Worm (Caenorhabditis elegans) whole organism, early embryonic: ENCODE measurements around the gene bath-38.
A peak's percentile ranks its signal among the peaks of the same experiment; 100 is the strongest.

ENCODE experiments used
- B0310.2 ChIP-seq: sonication (generic microtip); optimal IDR thresholded peaks from 2 replicates; lab custom pipeline; 2016; ENCODE audit warnings: mild to moderate bottlenecking, missing genetic modification characterization, missing compliant biosample characterization
- F13C5.2 ChIP-seq: sonication (generic microtip); optimal IDR thresholded peaks from 2 replicates; lab custom pipeline; 2017; ENCODE audit warnings: mild to moderate bottlenecking, missing genetic modification characterization, inconsistent platforms, missing compliant biosample characterization
- aly-1 ChIP-seq: sonication (generic microtip); optimal IDR thresholded peaks from 2 replicates; lab custom pipeline; 2016; ENCODE audit warnings: missing genetic modification characterization, missing compliant biosample characterization
- ama-1 ChIP-seq: fragments of 150-350 bp; optimal IDR thresholded peaks from 2 replicates; lab custom pipeline; 2014
- ceh-13 ChIP-seq: fragments of 200-800 bp; sonication (Bioruptor generic); optimal IDR thresholded peaks from 2 replicates; lab custom pipeline; 2018; ENCODE audit warnings: mild to moderate bottlenecking, missing genetic modification characterization, missing compliant biosample characterization
- ceh-36 ChIP-seq: sonication (generic microtip); optimal IDR thresholded peaks from 2 replicates; lab custom pipeline; 2016; ENCODE audit warnings: missing genetic modification characterization, inconsistent platforms, missing compliant biosample characterization
- ets-7 ChIP-seq: sonication (generic microtip); optimal IDR thresholded peaks from 2 replicates; lab custom pipeline; 2016; ENCODE audit warnings: missing genotype, missing genetic modification characterization, missing compliant biosample characterization
- flt-1 ChIP-seq: fragments of 200-800 bp; sonication (Bioruptor generic); IDR thresholded peaks from 2 replicates; pipeline ENCODE4 v1.3.6; 2022; ENCODE audit warnings: missing genetic modification characterization, missing compliant biosample characterization
- hmbx-1 ChIP-seq: sonication (generic microtip); optimal IDR thresholded peaks from 2 replicates; lab custom pipeline; 2016; ENCODE audit warnings: mild to moderate bottlenecking, missing genetic modification characterization, missing compliant biosample characterization
- hmg-4 ChIP-seq: fragments of 200-800 bp; sonication (Bioruptor generic); optimal IDR thresholded peaks from 2 replicates; lab custom pipeline; 2018; ENCODE audit warnings: mild to moderate bottlenecking, missing genetic modification characterization, missing compliant biosample characterization
- hnd-1 ChIP-seq: sonication (generic microtip); optimal IDR thresholded peaks from 2 replicates; lab custom pipeline; 2016; ENCODE audit warnings: missing genetic modification characterization, missing compliant biosample characterization
- pes-1 ChIP-seq: fragments of 200-800 bp; sonication (Bioruptor generic); IDR thresholded peaks from 2 replicates; pipeline ENCODE4 v1.3.6; 2022; ENCODE audit warnings: missing genetic modification reagents, missing genetic modification characterization, missing compliant biosample characterization
- scrt-1 ChIP-seq: fragments of 200-800 bp; sonication (Bioruptor generic); IDR thresholded peaks from 2 replicates; pipeline ENCODE4 v1.3.6; 2022; ENCODE audit warnings: missing genetic modification characterization, missing compliant biosample characterization
- sea-1 ChIP-seq: fragments of 200-800 bp; sonication (Bioruptor generic); conservative IDR thresholded peaks from 2 replicates; pipeline ENCODE4 v1.3.6; 2022; ENCODE audit warnings: missing genetic modification characterization, missing compliant biosample characterization
- tbx-11 ChIP-seq: fragments of 200-800 bp; sonication (Bioruptor generic); IDR thresholded peaks from 2 replicates; pipeline ENCODE4 v1.3.6; 2022; ENCODE audit warnings: missing genetic modification characterization, missing compliant biosample characterization
- tbx-37 ChIP-seq: fragments of 200-800 bp; sonication (Bioruptor generic); conservative IDR thresholded peaks from 2 replicates; pipeline ENCODE4 v1.3.6; 2022; ENCODE audit warnings: missing genetic modification reagents, missing genetic modification characterization, missing compliant biosample characterization
- tra-4 ChIP-seq: sonication (generic microtip); optimal IDR thresholded peaks from 2 replicates; lab custom pipeline; 2017; ENCODE audit warnings: missing genetic modification characterization, missing compliant biosample characterization

bath-38 gene

ce11 chrII:10065472-10065871 lies 20.4 kb upstream of the bath-38 start:
- TF ChIP-seq tbx-11 (GFP tag; lab: Robert Waterston, UW): no peak
- TF ChIP-seq tbx-37 (GFP tag; lab: Robert Waterston, UW): no peak
- TF ChIP-seq hnd-1 (tag; lab: Kevin White, UChicago): no peak
- TF ChIP-seq sea-1 (GFP tag; lab: Robert Waterston, UW): 0 out of 2 replicates have a peak, but pooled peaks have one; percentile 46
- TF ChIP-seq hmbx-1 (tag; lab: Kevin White, UChicago): no peak
- TF ChIP-seq ceh-36: peak; percentile 5
- no peak for TF ChIP-seq F13C5.2
- TF ChIP-seq hmg-4 (GFP tag; lab: Kevin White, UChicago): peak; percentile 83
- no peak for TF ChIP-seq ceh-13
- TF ChIP-seq flt-1 (GFP tag; lab: Robert Waterston, UW): peak; percentile 49; the same call in 1 of the 2 replicates
- TF ChIP-seq ama-1: no peak
- peak; percentile 55 for TF ChIP-seq pes-1 (GFP tag; lab: Robert Waterston, UW)
- TF ChIP-seq aly-1: no peak
- TF ChIP-seq B0310.2 (tag; lab: Kevin White, UChicago): no peak
- TF ChIP-seq tra-4 (tag; lab: Kevin White, UChicago): no peak
- TF ChIP-seq scrt-1 (GFP tag; lab: Robert Waterston, UW): 0 out of 2 replicates have a peak, but pooled peaks have one; percentile 43
- no peak for TF ChIP-seq ets-7 (tag; lab: Kevin White, UChicago)

- TF ChIP-seq pes-1 (GFP tag; lab: Robert Waterston, UW) (no peak), scrt-1 (GFP tag; lab: Robert Waterston, UW) (no peak), hnd-1 (tag; lab: Kevin White, UChicago) (no peak), tbx-11 (GFP tag; lab: Robert Waterston, UW) (no peak), F13C5.2 (no peak), tbx-37 (GFP tag; lab: Robert Waterston, UW) (no peak)
Observed at ce11 chrII:10060508-10060907, 15.4 kb upstream of the bath-38 start, which contains the start of gene stg-1. stg-1 (minus strand) TSS chrII:10060660.

- no peak for TF ChIP-seq ama-1
- no peak for TF ChIP-seq tbx-37 (GFP tag; lab: Robert Waterston, UW)
- TF ChIP-seq hmg-4 (GFP tag; lab: Kevin White, UChicago): no peak
- no peak for TF ChIP-seq scrt-1 (GFP tag; lab: Robert Waterston, UW)
- no peak for TF ChIP-seq hnd-1 (tag; lab: Kevin White, UChicago)
- TF ChIP-seq ceh-13: no peak
- no peak for TF ChIP-seq tra-4 (tag; lab: Kevin White, UChicago)
- TF ChIP-seq ceh-36: no peak
- TF ChIP-seq pes-1 (GFP tag; lab: Robert Waterston, UW): no peak
- TF ChIP-seq F13C5.2: no peak
Observed at ce11 chrII:10056545-10057038, 11.5 kb upstream of the bath-38 start, which contains the start of gene C18D1.2. C18D1.2 (plus strand) TSS chrII:10056988.

- TF ChIP-seq tbx-11 (GFP tag; lab: Robert Waterston, UW) (no peak), tbx-37 (GFP tag; lab: Robert Waterston, UW) (no peak), hmg-4 (GFP tag; lab: Kevin White, UChicago) (no peak), ceh-13 (no peak), tra-4 (tag; lab: Kevin White, UChicago) (no peak), hnd-1 (tag; lab: Kevin White, UChicago) (no peak), scrt-1 (GFP tag; lab: Robert Waterston, UW) (no peak), ama-1 (no peak), flt-1 (GFP tag; lab: Robert Waterston, UW) (no peak), F13C5.2 (no peak), ets-7 (tag; lab: Kevin White, UChicago) (no peak), ceh-36 (no peak), sea-1 (GFP tag; lab: Robert Waterston, UW) (no peak), pes-1 (GFP tag; lab: Robert Waterston, UW) (no peak), B0310.2 (tag; lab: Kevin White, UChicago) (no peak)
Observed at ce11 chrII:10051485-10051884, 6.4 kb upstream of the bath-38 start.

- no peak for TF ChIP-seq sea-1 (GFP tag; lab: Robert Waterston, UW)
- TF ChIP-seq tra-4 (tag; lab: Kevin White, UChicago): no peak
Observed at ce11 chrII:10048568-10048967, 3.5 kb upstream of the bath-38 start, which contains the start of gene flp-4. flp-4 (plus strand) TSS chrII:10048868.

ce11 chrII:10045670-10046069 lies 600 bp upstream of the bath-38 start:
- TF ChIP-seq pes-1 (GFP tag; lab: Robert Waterston, UW) (no peak), hmbx-1 (tag; lab: Kevin White, UChicago) (no peak), tbx-37 (GFP tag; lab: Robert Waterston, UW) (no peak), sea-1 (GFP tag; lab: Robert Waterston, UW) (no peak), ceh-13 (no peak), flt-1 (GFP tag; lab: Robert Waterston, UW) (no peak), ceh-36 (no peak), hnd-1 (tag; lab: Kevin White, UChicago) (no peak), F13C5.2 (no peak), B0310.2 (tag; lab: Kevin White, UChicago) (no peak), hmg-4 (GFP tag; lab: Kevin White, UChicago) (no peak), tra-4 (tag; lab: Kevin White, UChicago) (no peak), tbx-11 (GFP tag; lab: Robert Waterston, UW) (no peak), ama-1 (no peak), scrt-1 (GFP tag; lab: Robert Waterston, UW) (no peak)

ce11 chrII:10040834-10041233 lies 4.2 kb downstream of the bath-38 start, which contains the start of gene ogr-2:
ogr-2 (plus strand) TSS chrII:10041134.
- no peak for TF ChIP-seq tra-4 (tag; lab: Kevin White, UChicago)
- TF ChIP-seq sea-1 (GFP tag; lab: Robert Waterston, UW): no peak
- TF ChIP-seq tbx-37 (GFP tag; lab: Robert Waterston, UW): no peak
- TF ChIP-seq scrt-1 (GFP tag; lab: Robert Waterston, UW): no peak
- TF ChIP-seq hmg-4 (GFP tag; lab: Kevin White, UChicago): no peak
- TF ChIP-seq hnd-1 (tag; lab: Kevin White, UChicago): no peak
- TF ChIP-seq B0310.2 (tag; lab: Kevin White, UChicago): no peak
- no peak for TF ChIP-seq F13C5.2
